Worm (Caenorhabditis elegans): ENCODE results near the gene vha-8.

Gene vha-8

ce11 chrIV:6836769-6837168 is 45.9 kb downstream of the vha-8 start:
- TF ChIP-seq ceh-31 (tag; optimal IDR thresholded peaks at IDR 0.05), result no peak
- TF ChIP-seq hlh-13 (GFP tag; optimal IDR thresholded peaks at IDR 0.05), result no peak
- no peak for TF ChIP-seq ceh-45 (GFP tag; IDR thresholded peaks at IDR 0.05)
- TF ChIP-seq ceh-22 (tag; optimal IDR thresholded peaks at IDR 0.05), result no peak
- TF ChIP-seq zip-5 (tag; optimal IDR thresholded peaks at IDR 0.05), result no peak
- no peak for TF ChIP-seq sox-4 (tag; optimal IDR thresholded peaks at IDR 0.05)
- TF ChIP-seq elt-2 (tag; optimal IDR thresholded peaks at IDR 0.05), result no peak
- no peak for TF ChIP-seq fax-1 (tag; optimal IDR thresholded peaks at IDR 0.05)
- no peak for TF ChIP-seq ceh-6 (GFP tag; optimal IDR thresholded peaks at IDR 0.05)
- TF ChIP-seq hlh-15 (tag; optimal IDR thresholded peaks at IDR 0.05), result no peak
- TF ChIP-seq madf-2 (tag; optimal IDR thresholded peaks at IDR 0.05), result no peak
- TF ChIP-seq K09A11.1 (tag; optimal IDR thresholded peaks at IDR 0.05; ENCODE audit: insufficient read depth), result no peak
- TF ChIP-seq lim-6 (tag; optimal IDR thresholded peaks at IDR 0.05), result no peak
- TF ChIP-seq tbx-7 (tag; optimal IDR thresholded peaks at IDR 0.05), result no peak
- TF ChIP-seq sdc-2 (tag; optimal IDR thresholded peaks at IDR 0.05), result no peak
- no peak for TF ChIP-seq nhr-232 (tag; optimal IDR thresholded peaks at IDR 0.05)
- no peak for TF ChIP-seq ceh-34 (tag; optimal IDR thresholded peaks at IDR 0.05)

DNA sequence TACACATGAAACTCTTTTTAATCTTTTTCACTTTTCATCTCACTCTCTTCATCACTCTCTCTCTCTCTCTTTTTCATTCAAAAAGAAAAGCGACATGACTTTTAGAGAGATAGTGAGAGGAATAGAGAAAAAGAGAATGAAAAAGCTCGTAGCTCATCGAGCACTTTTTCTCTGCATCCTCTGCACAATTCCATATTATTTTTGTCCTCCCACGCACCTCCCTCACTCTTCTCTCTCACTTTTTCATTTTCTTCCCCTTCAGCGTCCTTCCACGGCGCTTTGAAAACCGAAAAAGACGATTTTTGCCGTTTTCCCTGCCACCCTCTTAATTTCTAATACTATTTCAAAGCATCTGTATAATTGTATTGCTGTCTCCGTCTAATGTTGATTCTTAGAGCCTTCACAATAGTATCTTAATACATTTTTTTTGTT is 48.2 kb downstream of the vha-8 start:
- TF ChIP-seq pqm-1 (tag; optimal IDR thresholded peaks at IDR 0.05) (no peak), ttx-3 (tag; optimal IDR thresholded peaks at IDR 0.05) (no peak), elt-2 (tag; optimal IDR thresholded peaks at IDR 0.05) (peak; percentile 8), pax-1 (tag; optimal IDR thresholded peaks at IDR 0.05) (peak; percentile 55), Y22D7AL.16 (tag; optimal IDR thresholded peaks at IDR 0.05) (no peak), K02D7.2 (tag; optimal IDR thresholded peaks at IDR 0.05) (no peak), ceh-31 (tag; optimal IDR thresholded peaks at IDR 0.05) (peak; percentile 64), ceh-18 (tag; optimal IDR thresholded peaks at IDR 0.05) (peak; percentile 83), elt-4 (tag; optimal IDR thresholded peaks at IDR 0.05) (no peak), ceh-22 (tag; optimal IDR thresholded peaks at IDR 0.05) (no peak), dve-1 (tag; optimal IDR thresholded peaks at IDR 0.05) (peak; percentile 30), unc-55 (GFP tag; optimal IDR thresholded peaks at IDR 0.05) (peak; percentile 85), tbx-2 (tag; optimal IDR thresholded peaks at IDR 0.05) (peak; percentile 58), nfya-1 (tag; optimal IDR thresholded peaks at IDR 0.05) (peak; percentile 52), gmeb-2 (tag; optimal IDR thresholded peaks at IDR 0.05) (no peak), ceh-14 (tag; optimal IDR thresholded peaks at IDR 0.05) (peak; percentile 50), unc-42 (tag; optimal IDR thresholded peaks at IDR 0.05) (peak; percentile 64), ref-2 (tag; optimal IDR thresholded peaks at IDR 0.05) (no peak), ceh-34 (tag; optimal IDR thresholded peaks at IDR 0.05) (peak; percentile 29), fax-1 (tag; optimal IDR thresholded peaks at IDR 0.05) (no peak), lim-6 (tag; optimal IDR thresholded peaks at IDR 0.05) (peak; percentile 32), syd-9 (tag; optimal IDR thresholded peaks at IDR 0.05) (no peak)

ce11 chrIV:6841562-6842282 is 50.8 kb downstream of the vha-8 start:
- TF ChIP-seq pha-2 (tag; optimal IDR thresholded peaks at IDR 0.05) (no peak), zip-5 (tag; optimal IDR thresholded peaks at IDR 0.05) (no peak), F13H6.1 (tag; optimal IDR thresholded peaks at IDR 0.05) (no peak)
